Worm (Caenorhabditis elegans) whole organism, early embryonic: ENCODE data around the gene rin-1.

Experiments
- F13C5.2 ChIP-seq: sonication (generic microtip); optimal IDR thresholded peaks from 2 replicates; lab custom pipeline; 2017; ENCODE audit warnings: mild to moderate bottlenecking, missing genetic modification characterization, inconsistent platforms, missing compliant biosample characterization
- ama-1 ChIP-seq: fragments of 150-350 bp; optimal IDR thresholded peaks from 2 replicates; lab custom pipeline; 2014
- ceh-13 ChIP-seq: fragments of 200-800 bp; sonication (Bioruptor generic); optimal IDR thresholded peaks from 2 replicates; lab custom pipeline; 2018; ENCODE audit warnings: mild to moderate bottlenecking, missing genetic modification characterization, missing compliant biosample characterization
- ceh-36 ChIP-seq: sonication (generic microtip); optimal IDR thresholded peaks from 2 replicates; lab custom pipeline; 2016; ENCODE audit warnings: missing genetic modification characterization, inconsistent platforms, missing compliant biosample characterization
- flt-1 ChIP-seq: fragments of 200-800 bp; sonication (Bioruptor generic); IDR thresholded peaks from 2 replicates; pipeline ENCODE4 v1.3.6; 2022; ENCODE audit warnings: missing genetic modification characterization, missing compliant biosample characterization
- hmbx-1 ChIP-seq: sonication (generic microtip); optimal IDR thresholded peaks from 2 replicates; lab custom pipeline; 2016; ENCODE audit warnings: mild to moderate bottlenecking, missing genetic modification characterization, missing compliant biosample characterization
- hnd-1 ChIP-seq: sonication (generic microtip); optimal IDR thresholded peaks from 2 replicates; lab custom pipeline; 2016; ENCODE audit warnings: missing genetic modification characterization, missing compliant biosample characterization
- scrt-1 ChIP-seq: fragments of 200-800 bp; sonication (Bioruptor generic); IDR thresholded peaks from 2 replicates; pipeline ENCODE4 v1.3.6; 2022; ENCODE audit warnings: missing genetic modification characterization, missing compliant biosample characterization
- tbx-11 ChIP-seq: fragments of 200-800 bp; sonication (Bioruptor generic); IDR thresholded peaks from 2 replicates; pipeline ENCODE4 v1.3.6; 2022; ENCODE audit warnings: missing genetic modification characterization, missing compliant biosample characterization
- tra-4 ChIP-seq: sonication (generic microtip); optimal IDR thresholded peaks from 2 replicates; lab custom pipeline; 2017; ENCODE audit warnings: missing genetic modification characterization, missing compliant biosample characterization

DNA sequence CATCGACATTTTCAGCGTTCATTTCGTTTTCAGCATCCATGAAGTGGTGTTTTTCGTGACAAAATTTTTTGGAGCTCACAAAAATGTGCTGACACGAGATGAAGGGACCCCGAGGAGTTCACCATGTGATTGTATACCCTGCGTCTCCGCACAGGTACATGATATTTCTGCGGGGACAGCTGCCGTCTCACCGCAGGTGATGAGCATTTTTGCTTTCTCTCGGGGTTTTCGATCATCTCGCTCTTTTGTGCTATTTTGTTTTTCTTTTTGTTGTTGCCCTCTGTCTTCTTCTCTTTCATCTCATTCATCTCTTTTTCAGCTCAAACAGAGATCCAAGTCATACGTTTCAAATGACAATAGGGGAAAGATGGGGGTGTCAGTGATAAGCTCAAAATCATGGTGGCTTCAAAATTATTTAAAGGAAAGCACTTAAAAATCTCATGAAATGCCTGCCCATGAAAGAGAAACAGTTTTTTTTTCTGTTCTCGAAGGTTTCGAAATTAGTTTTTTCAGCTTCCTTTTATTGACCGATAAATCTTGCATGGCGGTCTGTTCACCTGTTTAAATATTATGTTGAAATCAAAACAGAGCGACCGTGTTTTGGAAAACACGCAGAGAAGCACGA lies 32.0 kb upstream of the rin-1 start, which contains the start of gene ret-1:
- TF ChIP-seq ceh-13, result no peak
- TF ChIP-seq scrt-1 (GFP tag; lab: Robert Waterston, UW), result no peak
- no peak for TF ChIP-seq ama-1 (lab: Kevin White, UChicago)
- TF ChIP-seq ceh-36 (tag; lab: Kevin White, UChicago), result no peak
- no peak for TF ChIP-seq flt-1 (GFP tag; lab: Robert Waterston, UW)
- no peak for TF ChIP-seq tbx-11 (GFP tag; lab: Robert Waterston, UW)
- no peak for TF ChIP-seq F13C5.2
- TF ChIP-seq hnd-1 (tag; lab: Kevin White, UChicago), result no peak
- no peak for TF ChIP-seq hmbx-1 (tag; lab: Kevin White, UChicago)
- TF ChIP-seq tra-4 (tag; lab: Kevin White, UChicago), result no peak
